Worm (Caenorhabditis elegans) whole organism, L4 larva: Measurements from ENCODE around the gene C31E10.6.
A peak's percentile ranks its signal among the peaks of the same experiment; 100 is the strongest.

Experiments used
- F37D6.2 ChIP-seq: sonication (generic microtip); optimal IDR thresholded peaks from 2 replicates; lab custom pipeline; 2016; ENCODE audit warnings: mild to moderate bottlenecking, missing genetic modification characterization, missing compliant biosample characterization
- Y105C5A.15 ChIP-seq: fragments of 200-800 bp; sonication (Bioruptor generic); IDR thresholded peaks from 2 replicates; pipeline ENCODE4 v1.3.6; 2022; ENCODE audit warnings: missing genetic modification characterization, missing compliant biosample characterization
- Y5F2A.4 ChIP-seq: fragments of 200-800 bp; sonication (Bioruptor generic); optimal IDR thresholded peaks from 2 replicates; lab custom pipeline; 2018; ENCODE audit warnings: mild to moderate bottlenecking, missing genetic modification characterization, missing compliant biosample characterization
- ZK546.5 ChIP-seq, 2 experiments: sonication (generic microtip); optimal IDR thresholded peaks; 2 replicates each; lab custom pipeline; 2017; ENCODE audit warnings: missing biosample characterization in 2 of 2, missing genetic modification characterization in 2 of 2
- aha-1 ChIP-seq: fragments of 150-350 bp; peaks from one replicate; lab custom pipeline; 2014; ENCODE audit warnings: missing biosample characterization, missing genetic modification characterization
- aly-2 ChIP-seq: sonication (generic microtip); optimal IDR thresholded peaks from 2 replicates; lab custom pipeline; 2018; ENCODE audit warnings: missing biosample characterization, missing genetic modification characterization
- ama-1 ChIP-seq: fragments of 150-350 bp; optimal IDR thresholded peaks from 2 replicates; lab custom pipeline; 2014; ENCODE audit warnings: inconsistent platforms, mixed read lengths
- arid-1 ChIP-seq: fragments of 200-800 bp; sonication (Bioruptor generic); conservative IDR thresholded peaks from 2 replicates; pipeline ENCODE4 v1.3.6; 2022; ENCODE audit warnings: missing genetic modification reagents, missing genetic modification characterization, missing compliant biosample characterization
- attf-4 ChIP-seq: sonication (generic microtip); optimal IDR thresholded peaks from 3 replicates; lab custom pipeline; 2017; ENCODE audit warnings: missing biosample characterization, missing genetic modification characterization
- ceh-20 ChIP-seq: fragments of 200-800 bp; sonication (Bioruptor generic); IDR thresholded peaks from 2 replicates; pipeline ENCODE4 v1.3.6; 2022; ENCODE audit warnings: missing genetic modification reagents, missing genetic modification characterization, missing compliant biosample characterization
- ceh-32 ChIP-seq: sonication (generic microtip); optimal IDR thresholded peaks from 2 replicates; lab custom pipeline; 2016; ENCODE audit warnings: mild to moderate bottlenecking, missing genetic modification characterization, missing compliant biosample characterization; ENCODE audit not compliant: poor library complexity
- ceh-82 ChIP-seq: sonication (generic microtip); optimal IDR thresholded peaks from 2 replicates; lab custom pipeline; 2017; ENCODE audit warnings: missing biosample characterization, missing genetic modification characterization
- ces-1 ChIP-seq: fragments of 150-350 bp; sonication (generic microtip); optimal IDR thresholded peaks from 4 replicates; lab custom pipeline; 2014; ENCODE audit warnings: missing biosample characterization, missing genetic modification reagents, missing genetic modification characterization
- cey-2 ChIP-seq: sonication (generic microtip); optimal IDR thresholded peaks from 3 replicates; lab custom pipeline; 2017; ENCODE audit warnings: missing genetic modification characterization, mild to moderate bottlenecking, missing compliant biosample characterization, antibody characterized with exemption, borderline replicate concordance; ENCODE audit not compliant: insufficient read depth
- daf-12 ChIP-seq: fragments of 150-350 bp; optimal IDR thresholded peaks from 2 replicates; lab custom pipeline; 2014; ENCODE audit warnings: missing biosample characterization, missing genetic modification reagents, missing genetic modification characterization
- dmd-6 ChIP-seq: fragments of 200-800 bp; sonication (Bioruptor generic); IDR thresholded peaks from 2 replicates; pipeline ENCODE4 v1.3.6; 2022; ENCODE audit warnings: missing genetic modification reagents, missing genetic modification characterization, missing compliant biosample characterization
- dmd-8 ChIP-seq: fragments of 200-800 bp; sonication (Bioruptor generic); IDR thresholded peaks from 2 replicates; pipeline ENCODE4 v1.3.6; 2022; ENCODE audit warnings: missing genetic modification characterization, missing compliant biosample characterization
- dve-1 ChIP-seq: sonication (generic microtip); optimal IDR thresholded peaks from 2 replicates; lab custom pipeline; 2017; ENCODE audit warnings: antibody characterized with exemption, mild to moderate bottlenecking, missing genetic modification characterization, missing compliant biosample characterization; ENCODE audit not compliant: insufficient read depth
- egl-43 ChIP-seq: fragments of 200-800 bp; sonication (Bioruptor generic); IDR thresholded peaks from 2 replicates; pipeline ENCODE4 v1.3.6; 2022; ENCODE audit warnings: missing genetic modification reagents, missing genetic modification characterization, missing compliant biosample characterization
- gei-8 ChIP-seq: fragments of 200-800 bp; sonication (Bioruptor generic); optimal IDR thresholded peaks from 2 replicates; lab custom pipeline; 2018; ENCODE audit warnings: mild to moderate bottlenecking, missing genetic modification characterization, missing compliant biosample characterization
- hlh-30 ChIP-seq: sonication (generic microtip); optimal IDR thresholded peaks from 2 replicates; lab custom pipeline; 2017; ENCODE audit warnings: antibody characterized with exemption, mild to moderate bottlenecking, missing genetic modification characterization, missing compliant biosample characterization; ENCODE audit not compliant: insufficient read depth
- lim-7 ChIP-seq: fragments of 200-800 bp; sonication (Bioruptor generic); IDR thresholded peaks from 2 replicates; pipeline ENCODE4 v1.3.6; 2022; ENCODE audit warnings: missing genetic modification characterization, missing compliant biosample characterization
- madf-9 ChIP-seq: fragments of 200-800 bp; sonication (Bioruptor generic); conservative IDR thresholded peaks from 2 replicates; pipeline ENCODE4 v1.3.6; 2022; ENCODE audit warnings: missing genetic modification reagents, missing genetic modification characterization, missing compliant biosample characterization
- mdl-1 ChIP-seq, 2 experiments: fragments of 150-350 bp in 1 of 2; sonication (generic microtip) in 1 of 2; optimal IDR thresholded peaks; 2 replicates each; lab custom pipeline; 2014 to 2017; ENCODE audit warnings: missing biosample characterization in 2 of 2, missing genetic modification characterization in 2 of 2
- mep-1 ChIP-seq: fragments of 150-350 bp; sonication (generic microtip); optimal IDR thresholded peaks from 3 replicates; lab custom pipeline; 2014; ENCODE audit warnings: missing biosample characterization, missing genetic modification characterization
- mxl-2 ChIP-seq: fragments of 200-800 bp; sonication (Bioruptor generic); conservative IDR thresholded peaks from 2 replicates; pipeline ENCODE4 v1.3.6; 2022; ENCODE audit warnings: missing genetic modification reagents, missing genetic modification characterization, missing compliant biosample characterization
- nhr-10 ChIP-seq: fragments of 150-350 bp; optimal IDR thresholded peaks from 2 replicates; lab custom pipeline; 2014; ENCODE audit warnings: missing biosample characterization, missing genetic modification characterization
- nhr-25 ChIP-seq: sonication (generic microtip); optimal IDR thresholded peaks from 2 replicates; lab custom pipeline; 2017; ENCODE audit warnings: missing genetic modification characterization, mild to moderate bottlenecking, missing compliant biosample characterization, antibody characterized with exemption, moderate library complexity, borderline replicate concordance; ENCODE audit not compliant: insufficient read depth
- nhr-42 ChIP-seq: fragments of 200-800 bp; sonication (Bioruptor generic); IDR thresholded peaks from 2 replicates; pipeline ENCODE4 v1.3.6; 2022; ENCODE audit warnings: missing genetic modification characterization, missing compliant biosample characterization
- nhr-76 ChIP-seq: fragments of 150-350 bp; optimal IDR thresholded peaks from 2 replicates; lab custom pipeline; 2014; ENCODE audit warnings: missing biosample characterization, missing genetic modification characterization
- nhr-77 ChIP-seq: fragments of 150-350 bp; optimal IDR thresholded peaks from 2 replicates; lab custom pipeline; 2014; ENCODE audit warnings: missing biosample characterization, missing genetic modification characterization
- pqm-1 ChIP-seq: sonication (generic microtip); optimal IDR thresholded peaks from 2 replicates; lab custom pipeline; 2017; ENCODE audit warnings: missing biosample characterization, missing genetic modification characterization
- saeg-2 ChIP-seq: fragments of 200-800 bp; sonication (Bioruptor generic); IDR thresholded peaks from 2 replicates; pipeline ENCODE4 v1.3.6; 2022; ENCODE audit warnings: missing genetic modification reagents, missing genetic modification characterization, missing compliant biosample characterization
- set-16 ChIP-seq: fragments of 200-800 bp; sonication (Bioruptor generic); IDR thresholded peaks from 2 replicates; pipeline ENCODE4 v1.3.6; 2022; ENCODE audit warnings: missing genetic modification reagents, missing genetic modification characterization, missing compliant biosample characterization
- snpc-1.2 ChIP-seq: fragments of 200-800 bp; sonication (Bioruptor generic); IDR thresholded peaks from 2 replicates; pipeline ENCODE4 v1.3.6; 2022; ENCODE audit warnings: missing genetic modification reagents, missing genetic modification characterization, missing compliant biosample characterization
- snpc-4 ChIP-seq: fragments of 150-350 bp; optimal IDR thresholded peaks from 2 replicates; lab custom pipeline; 2014; ENCODE audit warnings: missing biosample characterization, missing genetic modification characterization
- tag-97 ChIP-seq: fragments of 200-800 bp; sonication (Bioruptor generic); IDR thresholded peaks from 2 replicates; pipeline ENCODE4 v1.3.6; 2022; ENCODE audit warnings: missing genetic modification characterization, missing compliant biosample characterization
- unc-39 ChIP-seq: sonication (generic microtip); optimal IDR thresholded peaks from 2 replicates; lab custom pipeline; 2017; ENCODE audit warnings: missing biosample characterization, missing genetic modification characterization
- unc-62 ChIP-seq, 3 experiments: fragments of 150-350 bp in 1 of 3; sonication (generic microtip); optimal IDR thresholded peaks in 2 of 3; peaks in 1 of 3; 1 replicate in 1 of 3; 2 replicates in 2 of 3; lab custom pipeline; 2014 to 2017; ENCODE audit warnings: missing biosample characterization in 3 of 3, missing genetic modification characterization in 3 of 3, missing genetic modification reagents in 3 of 3, missing genotype in 1 of 3
- vab-7 ChIP-seq: fragments of 200-800 bp; sonication (Bioruptor generic); IDR thresholded peaks from 2 replicates; pipeline ENCODE4 v1.3.6; 2022; ENCODE audit warnings: missing genetic modification reagents, missing genetic modification characterization, missing compliant biosample characterization
- zag-1 ChIP-seq: fragments of 150-350 bp; optimal IDR thresholded peaks from 2 replicates; lab custom pipeline; 2014; ENCODE audit warnings: missing biosample characterization, missing genetic modification characterization
- zfp-3 ChIP-seq: fragments of 200-800 bp; sonication (Bioruptor generic); conservative IDR thresholded peaks from 2 replicates; pipeline ENCODE4 v1.3.6; 2022; ENCODE audit warnings: missing genetic modification reagents, missing genetic modification characterization, missing compliant biosample characterization
- zip-11 ChIP-seq: fragments of 200-800 bp; sonication (Bioruptor generic); IDR thresholded peaks from 2 replicates; pipeline ENCODE4 v1.3.6; 2022; ENCODE audit warnings: missing genetic modification characterization, missing compliant biosample characterization
- ztf-11 ChIP-seq: fragments of 150-350 bp; optimal IDR thresholded peaks from 2 replicates; lab custom pipeline; 2014; ENCODE audit warnings: missing biosample characterization, missing genetic modification characterization
- ztf-7 ChIP-seq: fragments of 150-350 bp; optimal IDR thresholded peaks from 2 replicates; lab custom pipeline; 2014; ENCODE audit warnings: missing biosample characterization, missing genetic modification characterization

C31E10.6 gene

ce11 chrX:13963203-13963602 is 32.9 kb upstream of the C31E10.6 start, which contains the start of gene F48F7.3:
TSS of gene F48F7.3 (plus strand) at chrX:13963503.
- TF ChIP-seq ZK546.5 (tag; optimal IDR thresholded peaks at IDR 0.05; lab: Kevin White, UChicago): no peak
- TF ChIP-seq F37D6.2: no peak
- no peak for TF ChIP-seq aly-2 (tag; lab: Kevin White, UChicago)
- no peak for TF ChIP-seq egl-43
- TF ChIP-seq, all 104 proteins: peak for 0

- TF ChIP-seq ama-1 (lab: Kevin White, UChicago) (no peak), ztf-7 (tag; lab: Kevin White, UChicago) (no peak), unc-62 (GFP tag; optimal IDR thresholded peaks at IDR 0.05 in 1 of 2; lab: Kevin White, UChicago) (peak in 1 of 2 experiments; percentile 91), unc-62 (tag; optimal IDR thresholded peaks at IDR 0.05; lab: Kevin White, UChicago) (no peak), F37D6.2 (no peak)
Observed at ce11 chrX:13968292-13968691, 27.8 kb upstream of the C31E10.6 start, which contains the start of gene pqn-39. TSS of gene pqn-39 (minus strand) at chrX:13968676.

- peak; percentile 36; the same call in 1 of the 2 replicates for TF ChIP-seq ceh-20
- TF ChIP-seq nhr-25 (tag; lab: Kevin White, UChicago): no peak
- no peak for TF ChIP-seq cey-2 (tag; lab: Kevin White, UChicago)
- TF ChIP-seq unc-39 (tag; lab: Kevin White, UChicago): no peak
- no peak for TF ChIP-seq nhr-42
- peak; percentile 94 for TF ChIP-seq dve-1
- TF ChIP-seq Y105C5A.15 (GFP tag; lab: Robert Waterston, UW): no peak
- peak; percentile 75 for TF ChIP-seq dmd-6
- 0 out of 2 replicates have a peak, but pooled peaks have one; percentile 9 for TF ChIP-seq arid-1 (GFP tag; lab: Robert Waterston, UW)
- TF ChIP-seq ztf-11: no peak
- no peak for TF ChIP-seq tag-97 (GFP tag; lab: Robert Waterston, UW)
- TF ChIP-seq dmd-8 (GFP tag; lab: Robert Waterston, UW): no peak
- no peak for TF ChIP-seq zfp-3 (GFP tag; lab: Robert Waterston, UW)
- TF ChIP-seq nhr-10 (tag; lab: Kevin White, UChicago): peak; percentile 46
- no peak for TF ChIP-seq ceh-82
- no peak for TF ChIP-seq nhr-76 (tag; lab: Kevin White, UChicago)
- TF ChIP-seq saeg-2 (GFP tag; lab: Robert Waterston, UW): no peak
- TF ChIP-seq unc-62 (GFP tag; optimal IDR thresholded peaks at IDR 0.05 in 1 of 2; lab: Kevin White, UChicago): peak in 1 of 2 experiments; percentile 98
- no peak for TF ChIP-seq unc-62 (tag; optimal IDR thresholded peaks at IDR 0.05; lab: Kevin White, UChicago)
- peak; percentile 52 for TF ChIP-seq gei-8 (GFP tag; lab: Kevin White, UChicago)
- TF ChIP-seq hlh-30 (tag; lab: Kevin White, UChicago): peak; percentile 59
- TF ChIP-seq zag-1 (tag; lab: Kevin White, UChicago): peak; percentile 16
- no peak for TF ChIP-seq madf-9 (GFP tag; lab: Robert Waterston, UW)
- TF ChIP-seq nhr-77: peak; percentile 17
- peak; percentile 67 for TF ChIP-seq F37D6.2
- TF ChIP-seq mxl-2 (GFP tag; lab: Robert Waterston, UW): no peak
- TF ChIP-seq snpc-4 (tag; lab: Kevin White, UChicago): no peak
- TF ChIP-seq pqm-1 (tag; lab: Kevin White, UChicago): peak; percentile 25
- TF ChIP-seq ztf-7 (tag; lab: Kevin White, UChicago): peak; percentile 61
- peak; percentile 14 for TF ChIP-seq ces-1 (GFP tag; lab: Kevin White, UChicago)
- TF ChIP-seq mdl-1 (tag; optimal IDR thresholded peaks at IDR 0.05; lab: Kevin White, UChicago): peak; percentile 58 to 93
- TF ChIP-seq mep-1: peak; percentile 90
- no peak for TF ChIP-seq Y5F2A.4 (GFP tag; lab: Kevin White, UChicago)
- 0 out of 2 replicates have a peak, but pooled peaks have one; percentile 31 for TF ChIP-seq lim-7 (GFP tag; lab: Robert Waterston, UW)
- no peak for TF ChIP-seq zip-11 (GFP tag; lab: Robert Waterston, UW)
- no peak for TF ChIP-seq daf-12 (tag; lab: Kevin White, UChicago)
- no peak for TF ChIP-seq snpc-1.2
- TF ChIP-seq set-16 (GFP tag; lab: Robert Waterston, UW): peak; percentile 89
- no peak for TF ChIP-seq ceh-32
- no peak for TF ChIP-seq vab-7 (GFP tag; lab: Robert Waterston, UW)
- no peak for TF ChIP-seq attf-4 (tag; lab: Kevin White, UChicago)
- TF ChIP-seq aha-1: peak; percentile 96
Observed at ce11 chrX:13969257-13969968, 26.7 kb upstream of the C31E10.6 start.
